Fruit fly (Drosophila melanogaster) whole organism, embryonic: ENCODE measurements around the gene CG7295.

Experiments
- Bdp1 ChIP-seq: fragments of 200-800 bp; sonication (Bioruptor generic); optimal IDR thresholded peaks from 3 replicates; lab custom pipeline; 2016; ENCODE audit warnings: missing biosample characterization, missing genetic modification characterization
- Blimp-1 ChIP-seq: fragments of 200-800 bp; sonication (Bioruptor generic); optimal IDR thresholded peaks from 3 replicates; lab custom pipeline; 2018; ENCODE audit warnings: missing biosample characterization, missing genetic modification characterization, mild to moderate bottlenecking, moderate library complexity, missing genetic modification reagents
- CG11696 ChIP-seq: fragments of 200-800 bp; sonication (Bioruptor generic); IDR thresholded peaks from 2 replicates; pipeline ENCODE4 v1.3.6; 2022; ENCODE audit warnings: missing biosample characterization, missing genetic modification characterization
- CG12391 ChIP-seq: fragments of 200-800 bp; sonication (Bioruptor generic); optimal IDR thresholded peaks from 3 replicates; lab custom pipeline; 2018; ENCODE audit warnings: missing biosample characterization, mild to moderate bottlenecking, missing genetic modification characterization, moderate library complexity
- CG13287 ChIP-seq: fragments of 200-800 bp; sonication (Bioruptor generic); IDR thresholded peaks from 2 replicates; pipeline ENCODE4 v1.3.6; 2022; ENCODE audit warnings: missing biosample characterization, missing genetic modification characterization; ENCODE audit not compliant: partially characterized antibody
- CG14860 ChIP-seq: fragments of 200-800 bp; sonication (Bioruptor generic); IDR thresholded peaks from 3 replicates; pipeline ENCODE4 v1.3.6; 2022; ENCODE audit warnings: missing biosample characterization, missing genetic modification characterization; ENCODE audit not compliant: partially characterized antibody
- CG1529 ChIP-seq: fragments of 200-800 bp; sonication (Bioruptor generic); optimal IDR thresholded peaks from 3 replicates; lab custom pipeline; 2018; ENCODE audit warnings: missing biosample characterization, missing genetic modification characterization
- CG17568 ChIP-seq: fragments of 200-800 bp; sonication (Bioruptor generic); optimal IDR thresholded peaks from 2 replicates; lab custom pipeline; 2018; ENCODE audit warnings: missing biosample characterization, mild to moderate bottlenecking, missing genetic modification characterization, moderate library complexity
- CG18011 ChIP-seq: fragments of 200-800 bp; sonication (Bioruptor generic); optimal IDR thresholded peaks from 2 replicates; lab custom pipeline; 2017; ENCODE audit warnings: missing biosample characterization, missing genetic modification characterization, mild to moderate bottlenecking, moderate library complexity, missing genotype
- CG3281 ChIP-seq: fragments of 200-800 bp; sonication (Bioruptor generic); optimal IDR thresholded peaks from 3 replicates; lab custom pipeline; 2017; ENCODE audit warnings: missing biosample characterization, mild to moderate bottlenecking, missing genetic modification characterization
- CG33213 ChIP-seq: fragments of 200-800 bp; sonication (Bioruptor generic); optimal IDR thresholded peaks from 3 replicates; lab custom pipeline; 2016; ENCODE audit warnings: missing biosample characterization, missing genetic modification characterization
- CG4820 ChIP-seq: fragments of 200-800 bp; sonication (Bioruptor generic); optimal IDR thresholded peaks from 3 replicates; lab custom pipeline; 2016; ENCODE audit warnings: missing biosample characterization, missing genetic modification characterization
- CG6765 ChIP-seq: fragments of 200-800 bp; sonication (Bioruptor generic); optimal IDR thresholded peaks from 3 replicates; lab custom pipeline; 2017; ENCODE audit warnings: missing biosample characterization, mild to moderate bottlenecking, missing genetic modification characterization
- CG7786 ChIP-seq: fragments of 200-800 bp; sonication (Bioruptor generic); optimal IDR thresholded peaks from 2 replicates; lab custom pipeline; 2016; ENCODE audit warnings: missing biosample characterization, missing genetic modification characterization
- CG9797 ChIP-seq: fragments of 200-800 bp; sonication (Bioruptor generic); optimal IDR thresholded peaks from 3 replicates; lab custom pipeline; 2018; ENCODE audit warnings: missing biosample characterization, mild to moderate bottlenecking, missing genetic modification characterization
- D19A ChIP-seq: fragments of 200-800 bp; optimal IDR thresholded peaks from 3 replicates; lab custom pipeline; 2019; ENCODE audit warnings: missing biosample characterization, mild to moderate bottlenecking, missing genetic modification characterization, moderate library complexity
- Dbx ChIP-seq: fragments of 200-800 bp; sonication (Bioruptor generic); IDR thresholded peaks from 3 replicates; pipeline ENCODE4 v1.3.6; 2022; ENCODE audit warnings: missing biosample characterization, missing genetic modification characterization
- Doc3 ChIP-seq: fragments of 200-800 bp; sonication (Bioruptor generic); IDR thresholded peaks from 3 replicates; pipeline ENCODE4 v1.3.6; 2022; ENCODE audit warnings: missing biosample characterization, missing genetic modification characterization; ENCODE audit not compliant: partially characterized antibody
- E2f1 ChIP-seq: fragments of 200-800 bp; sonication (Bioruptor generic); IDR thresholded peaks from 2 replicates; pipeline ENCODE4 v1.3.6; 2022; ENCODE audit warnings: missing biosample characterization, missing genetic modification characterization
- Eip74EF ChIP-seq, 2 experiments: fragments of 200-800 bp in 1 of 2; fragments of >200 bp in 1 of 2; sonication (Bioruptor generic) in 1 of 2; optimal IDR thresholded peaks; 2 replicates each; lab custom pipeline; 2017 to 2019; ENCODE audit warnings: missing biosample characterization in 2 of 2, missing genetic modification characterization in 2 of 2, mild to moderate bottlenecking in 1 of 2, moderate library complexity in 1 of 2
- H2.0 ChIP-seq: fragments of 200-800 bp; sonication (Bioruptor generic); IDR thresholded peaks from 2 replicates; pipeline ENCODE4 v1.3.6; 2022; ENCODE audit warnings: missing biosample characterization, missing genetic modification characterization
- HHEX ChIP-seq: fragments of 200-800 bp; sonication (Bioruptor generic); optimal IDR thresholded peaks from 3 replicates; lab custom pipeline; 2017; ENCODE audit warnings: missing biosample characterization, mild to moderate bottlenecking, missing genetic modification characterization, missing genetic modification reagents
- HmgD ChIP-seq: fragments of 200-800 bp; sonication (Bioruptor generic); optimal IDR thresholded peaks from 3 replicates; lab custom pipeline; 2016; ENCODE audit warnings: missing biosample characterization, missing genetic modification characterization
- Hr3 ChIP-seq: fragments of 200-800 bp; sonication (Bioruptor generic); optimal IDR thresholded peaks from 3 replicates; lab custom pipeline; 2016; ENCODE audit warnings: missing biosample characterization, missing genetic modification characterization
- Oli ChIP-seq: fragments of 200-800 bp; sonication (Bioruptor generic); optimal IDR thresholded peaks from 2 replicates; lab custom pipeline; 2018; ENCODE audit warnings: missing biosample characterization, mild to moderate bottlenecking, missing genetic modification characterization, moderate library complexity
- Opbp ChIP-seq: fragments of 200-800 bp; sonication (Bioruptor generic); IDR thresholded peaks from 3 replicates; pipeline ENCODE4 v1.3.6; 2022; ENCODE audit warnings: missing biosample characterization, missing genetic modification characterization; ENCODE audit not compliant: partially characterized antibody
- PHDP ChIP-seq: fragments of 200-800 bp; sonication (Bioruptor generic); optimal IDR thresholded peaks from 3 replicates; lab custom pipeline; 2018; ENCODE audit warnings: missing biosample characterization, mild to moderate bottlenecking, missing genetic modification characterization, moderate library complexity
- Rfx ChIP-seq: fragments of 200-800 bp; sonication (Bioruptor generic); IDR thresholded peaks from 2 replicates; pipeline ENCODE4 v1.3.6; 2022; ENCODE audit warnings: missing biosample characterization, missing genetic modification characterization
- cad ChIP-seq: fragments of >200 bp; optimal IDR thresholded peaks from 2 replicates; lab custom pipeline; 2017; ENCODE audit warnings: missing biosample characterization, missing genetic modification characterization
- cas ChIP-seq: fragments of 200-800 bp; sonication (Bioruptor generic); IDR thresholded peaks from 2 replicates; pipeline ENCODE4 v1.3.6; 2022; ENCODE audit warnings: missing biosample characterization, missing genetic modification characterization
- dan ChIP-seq: fragments of 200-800 bp; sonication (Bioruptor generic); IDR thresholded peaks from 2 replicates; pipeline ENCODE4 v1.3.6; 2022; ENCODE audit warnings: missing biosample characterization, missing genetic modification characterization
- dmrt99B ChIP-seq: fragments of 200-800 bp; sonication (Bioruptor generic); optimal IDR thresholded peaks from 2 replicates; lab custom pipeline; 2018; ENCODE audit warnings: missing biosample characterization, mild to moderate bottlenecking, missing genetic modification characterization, moderate library complexity
- dysf ChIP-seq: fragments of 200-800 bp; sonication (Bioruptor generic); IDR thresholded peaks from 3 replicates; pipeline ENCODE4 v1.3.6; 2022; ENCODE audit warnings: missing biosample characterization, missing genetic modification characterization
- en ChIP-seq: fragments of 200-800 bp; sonication (Bioruptor generic); optimal IDR thresholded peaks from 2 replicates; lab custom pipeline; 2016; ENCODE audit warnings: missing biosample characterization, missing genetic modification characterization
- exex ChIP-seq: fragments of 200-800 bp; sonication (Bioruptor generic); optimal IDR thresholded peaks from 4 replicates; lab custom pipeline; 2018; ENCODE audit warnings: missing biosample characterization, mild to moderate bottlenecking, missing genetic modification characterization, moderate library complexity
- eyg ChIP-seq: fragments of 200-800 bp; sonication (Bioruptor generic); optimal IDR thresholded peaks from 3 replicates; lab custom pipeline; 2016; ENCODE audit warnings: missing biosample characterization, missing genetic modification characterization
- gfzf ChIP-seq: fragments of 200-800 bp; sonication (Bioruptor generic); optimal IDR thresholded peaks from 2 replicates; lab custom pipeline; 2016; ENCODE audit warnings: missing biosample characterization, mild to moderate bottlenecking, missing genetic modification characterization, moderate library complexity
- hbn ChIP-seq: fragments of 200-800 bp; sonication (Bioruptor generic); IDR thresholded peaks from 2 replicates; pipeline ENCODE4 v1.3.6; 2022; ENCODE audit warnings: missing biosample characterization, missing genetic modification characterization; ENCODE audit not compliant: partially characterized antibody
- insv ChIP-seq, 2 experiments: fragments of 200-800 bp; sonication (Bioruptor generic); optimal IDR thresholded peaks; 3 replicates each; lab custom pipeline; 2016 to 2018; ENCODE audit warnings: missing biosample characterization in 2 of 2, missing genetic modification characterization in 2 of 2
- pb ChIP-seq: fragments of 200-800 bp; sonication (Bioruptor generic); optimal IDR thresholded peaks from 3 replicates; lab custom pipeline; 2016; ENCODE audit warnings: missing biosample characterization, missing genetic modification characterization
- pfk ChIP-seq: fragments of 200-800 bp; sonication (Bioruptor generic); optimal IDR thresholded peaks from 2 replicates; lab custom pipeline; 2018; ENCODE audit warnings: missing biosample characterization, mild to moderate bottlenecking, missing genetic modification characterization, moderate library complexity
- sc ChIP-seq, 3 experiments: fragments of >200 bp in 2 of 3; fragments of 200-800 bp in 1 of 3; sonication (Bioruptor generic) in 1 of 3; optimal IDR thresholded peaks; 2 replicates in 2 of 3; 3 replicates in 1 of 3; lab custom pipeline; 2017; ENCODE audit warnings: mild to moderate bottlenecking in 1 of 3, missing biosample characterization in 1 of 3, missing genetic modification characterization in 1 of 3, missing genetic modification reagents in 1 of 3
- sima ChIP-seq: fragments of 200-800 bp; sonication (Bioruptor generic); optimal IDR thresholded peaks from 2 replicates; lab custom pipeline; 2016; ENCODE audit warnings: missing biosample characterization, missing genetic modification characterization
- tll ChIP-seq, 2 experiments: fragments of 200-800 bp in 1 of 2; fragments of >200 bp in 1 of 2; sonication (Bioruptor generic) in 1 of 2; optimal IDR thresholded peaks; 2 replicates each; lab custom pipeline; 2017 to 2019; ENCODE audit warnings: missing biosample characterization in 2 of 2, missing genetic modification characterization in 2 of 2, mild to moderate bottlenecking in 1 of 2, moderate library complexity in 1 of 2
- trh ChIP-seq: fragments of 200-800 bp; sonication (Bioruptor generic); optimal IDR thresholded peaks from 2 replicates; lab custom pipeline; 2016; ENCODE audit warnings: missing biosample characterization, missing genetic modification characterization
- vfl ChIP-seq: fragments of 200-800 bp; sonication (Bioruptor generic); optimal IDR thresholded peaks from 2 replicates; lab custom pipeline; 2016; ENCODE audit warnings: missing biosample characterization, missing genetic modification characterization
- wek ChIP-seq: fragments of 200-800 bp; sonication (Bioruptor generic); optimal IDR thresholded peaks from 3 replicates; lab custom pipeline; 2018; ENCODE audit warnings: missing biosample characterization, mild to moderate bottlenecking, missing genetic modification characterization, moderate library complexity

CG7295 gene

dm6 chr2L:1884409-1885082, 14.9 kb downstream of the CG7295 start, which contains the start of gene Wdr62 (continued):
- TF ChIP-seq exex (tag; lab: Kevin White, UChicago), result peak; percentile 57
- TF ChIP-seq HmgD (GFP tag; lab: Kevin White, UChicago), result peak; percentile 87
- TF ChIP-seq CG3281 (GFP tag; lab: Kevin White, UChicago), result peak; percentile 51
- peak; percentile 51 for TF ChIP-seq Bdp1 (GFP tag; lab: Kevin White, UChicago)
- TF ChIP-seq CG11696 (GFP tag; lab: Robert Waterston, UW), result no peak
- peak; percentile 38 for TF ChIP-seq PHDP
- peak; percentile 7 for TF ChIP-seq Hr3
- peak; percentile 53 for TF ChIP-seq Rfx (GFP tag; lab: Robert Waterston, UW)
- peak; percentile 38 for TF ChIP-seq pfk (GFP tag; lab: Kevin White, UChicago)
- TF ChIP-seq CG17568 (GFP tag; lab: Kevin White, UChicago), result no peak
- peak; percentile 20 for TF ChIP-seq CG4820
- TF ChIP-seq eyg, result no peak
- TF ChIP-seq sc (optimal IDR thresholded peaks at IDR 0.05; lab: Kevin White, UChicago), result no peak
- TF ChIP-seq sc (GFP tag; optimal IDR thresholded peaks at IDR 0.05; lab: Kevin White, UChicago), result no peak
- peak; percentile 43 for TF ChIP-seq CG18011 (GFP tag; lab: Kevin White, UChicago)
- TF ChIP-seq HHEX (GFP tag; lab: Kevin White, UChicago), result peak; percentile 39
- TF ChIP-seq H2.0 (GFP tag; lab: Robert Waterston, UW), result 0 out of 2 replicates have a peak, but pooled peaks have one; percentile 30
- TF ChIP-seq dan (GFP tag; lab: Robert Waterston, UW), result no peak
- no peak for TF ChIP-seq Oli
- TF ChIP-seq D19A, result peak; percentile 35
- TF ChIP-seq hbn, result peak; percentile 48; the same call in 1 of the 2 replicates
- TF ChIP-seq CG7786 (GFP tag; lab: Kevin White, UChicago), result no peak
- peak; percentile 92 for TF ChIP-seq CG33213 (GFP tag; lab: Kevin White, UChicago)
- peak; percentile 38; the same call in 1 of the 3 replicates for TF ChIP-seq dysf (GFP tag; lab: Robert Waterston, UW)
- no peak for TF ChIP-seq Doc3 (GFP tag; lab: Robert Waterston, UW)
- TF ChIP-seq sima, result no peak
- peak; percentile 17; the same call in 1 of the 2 replicates for TF ChIP-seq E2f1 (GFP tag; lab: Robert Waterston, UW)
- peak; percentile 71 for TF ChIP-seq CG6765 (GFP tag; lab: Kevin White, UChicago)
- no peak for TF ChIP-seq dmrt99B
- peak in 1 of 2 experiments; percentile 50 for TF ChIP-seq Eip74EF (GFP tag; optimal IDR thresholded peaks at IDR 0.05; lab: Kevin White, UChicago)
- TF ChIP-seq CG12391 (tag; lab: Kevin White, UChicago), result peak; percentile 37
- peak in 1 of 2 experiments; percentile 76 for TF ChIP-seq insv (GFP tag; optimal IDR thresholded peaks at IDR 0.05; lab: Kevin White, UChicago)
- TF ChIP-seq CG9797, result peak; percentile 98
- TF ChIP-seq cad (GFP tag; lab: Kevin White, UChicago), result no peak
- TF ChIP-seq CG14860 (GFP tag; lab: Robert Waterston, UW), result peak; percentile 45; the same call in 1 of the 3 replicates
- TF ChIP-seq Blimp-1 (GFP tag; lab: Kevin White, UChicago), result no peak
- peak; percentile 20 for TF ChIP-seq vfl (GFP tag; lab: Kevin White, UChicago)
- TF ChIP-seq CG1529, result no peak
- TF ChIP-seq Opbp (GFP tag; lab: Robert Waterston, UW), result peak; percentile 82
- peak; percentile 6 for TF ChIP-seq trh (GFP tag; lab: Kevin White, UChicago)
- no peak for TF ChIP-seq en
- TF ChIP-seq pb, result peak; percentile 44
- TF ChIP-seq cas (GFP tag; lab: Robert Waterston, UW), result no peak
- TF ChIP-seq gfzf (GFP tag; lab: Kevin White, UChicago), result peak; percentile 89
- peak in 1 of 2 experiments; percentile 39 for TF ChIP-seq tll (GFP tag; optimal IDR thresholded peaks at IDR 0.05; lab: Kevin White, UChicago)
- peak; percentile 78 for TF ChIP-seq Dbx (GFP tag; lab: Robert Waterston, UW)
- TF ChIP-seq CG13287 (GFP tag; lab: Robert Waterston, UW), result peak; percentile 75
- peak; percentile 90 for TF ChIP-seq wek (GFP tag; lab: Kevin White, UChicago)
